Fruit fly (Drosophila melanogaster): ENCODE results near the gene Ir7c.

Gene Ir7c

dm6 chrX:7891596-7892538 lies 17.7 kb downstream of the Ir7c start, which contains the start of gene Nek2 (continued):
- TF ChIP-seq Rx (GFP tag; IDR thresholded peaks at IDR 0.05) (0 out of 2 replicates have a peak, but pooled peaks have one; percentile 3), Dfd (GFP tag; optimal IDR thresholded peaks at IDR 0.05) (no peak), CG1792 (GFP tag; optimal IDR thresholded peaks at IDR 0.05) (no peak), H15 (GFP tag; IDR thresholded peaks at IDR 0.05) (no peak), CG15479 (GFP tag; optimal IDR thresholded peaks at IDR 0.05) (peak; percentile 47), rib (GFP tag; IDR thresholded peaks at IDR 0.05) (no peak), Doc3 (GFP tag; IDR thresholded peaks at IDR 0.05; ENCODE audit: partially characterized antibody) (no peak), CG12236 (GFP tag; optimal IDR thresholded peaks at IDR 0.05) (no peak), zen (tag; optimal IDR thresholded peaks at IDR 0.05) (peak; percentile 31), CG7928 (GFP tag; optimal IDR thresholded peaks at IDR 0.05) (no peak), CG2712 (tag; optimal IDR thresholded peaks at IDR 0.05) (peak; percentile 9), ara (GFP tag; IDR thresholded peaks at IDR 0.05) (no peak), disco-r (GFP tag; optimal IDR thresholded peaks at IDR 0.05) (no peak), dmrt11E (tag; optimal IDR thresholded peaks at IDR 0.05) (peak; percentile 17), Ets97D (GFP tag; optimal IDR thresholded peaks at IDR 0.05) (no peak), Stat92E (GFP tag; optimal IDR thresholded peaks at IDR 0.05) (peak in 1 of 3 experiments; percentile 2), CG9932 (GFP tag; IDR thresholded peaks at IDR 0.05) (no peak), fu2 (GFP tag; optimal IDR thresholded peaks at IDR 0.05) (no peak), CG8281 (tag; optimal IDR thresholded peaks at IDR 0.05) (no peak), CG14710 (tag; optimal IDR thresholded peaks at IDR 0.05) (peak; percentile 18), CG2199 (GFP tag; IDR thresholded peaks at IDR 0.05) (0 out of 3 replicates have a peak, but pooled peaks have one; percentile 37), Opbp (GFP tag; IDR thresholded peaks at IDR 0.05; ENCODE audit: partially characterized antibody) (no peak), CG13296 (GFP tag; optimal IDR thresholded peaks at IDR 0.05) (no peak), Hr51 (GFP tag; optimal IDR thresholded peaks at IDR 0.05) (no peak), shn (GFP tag; optimal IDR thresholded peaks at IDR 0.05) (no peak), CG4282 (GFP tag; optimal IDR thresholded peaks at IDR 0.05) (no peak), insv (GFP tag; optimal IDR thresholded peaks at IDR 0.05) (peak in 1 of 2 experiments; percentile 77), twi (tag; optimal IDR thresholded peaks at IDR 0.05) (peak; percentile 14), caup (GFP tag; optimal IDR thresholded peaks at IDR 0.05; ENCODE audit: severe bottlenecking) (no peak), CG12391 (tag; optimal IDR thresholded peaks at IDR 0.05) (peak; percentile 37), org-1 (GFP tag; optimal IDR thresholded peaks at IDR 0.05) (no peak), CG18262 (tag; optimal IDR thresholded peaks at IDR 0.05) (peak; percentile 8), CG2875 (GFP tag; optimal IDR thresholded peaks at IDR 0.05) (no peak), Sry-β (GFP tag; optimal IDR thresholded peaks at IDR 0.05) (peak; percentile 89), lola (GFP tag; optimal IDR thresholded peaks at IDR 0.05) (peak in 1 of 3 experiments; percentile 43), row (GFP tag; IDR thresholded peaks at IDR 0.05) (peak; percentile 67), knrl (GFP tag; IDR thresholded peaks at IDR 0.05; ENCODE audit: partially characterized antibody) (no peak), slbo (GFP tag; IDR thresholded peaks at IDR 0.05) (no peak), CG31224 (GFP tag; IDR thresholded peaks at IDR 0.05) (no peak), pfk (GFP tag; optimal IDR thresholded peaks at IDR 0.05) (peak; percentile 43), sens-2 (GFP tag; IDR thresholded peaks at IDR 0.05) (no peak)

Measured in whole organism, embryonic.